Worm (Caenorhabditis elegans) whole organism, L1 larva: ENCODE measurements around the gene pup-2.

Experiments
- C04F5.9 ChIP-seq: sonication (generic microtip); optimal IDR thresholded peaks from 2 replicates; lab custom pipeline; 2016; ENCODE audit warnings: missing genetic modification characterization, missing compliant biosample characterization
- C16A3.4 ChIP-seq: fragments of 150-350 bp; optimal IDR thresholded peaks from 2 replicates; lab custom pipeline; 2014; ENCODE audit warnings: missing biosample characterization, missing genetic modification characterization
- C34B4.2 ChIP-seq: sonication (generic microtip); optimal IDR thresholded peaks from 2 replicates; lab custom pipeline; 2017; ENCODE audit warnings: mild to moderate bottlenecking, missing genetic modification characterization, missing compliant biosample characterization
- F16B12.6 ChIP-seq: fragments of 150-350 bp; optimal IDR thresholded peaks from 2 replicates; lab custom pipeline; 2014; ENCODE audit warnings: missing biosample characterization, missing genetic modification characterization
- Y116A8C.19 ChIP-seq: sonication (generic microtip); optimal IDR thresholded peaks from 2 replicates; lab custom pipeline; 2016; ENCODE audit warnings: missing compliant biosample characterization, missing genetic modification characterization, borderline replicate concordance
- alr-1 ChIP-seq: fragments of 200-800 bp; sonication (Bioruptor generic); optimal IDR thresholded peaks from 2 replicates; lab custom pipeline; 2018; ENCODE audit warnings: borderline replicate concordance, mild to moderate bottlenecking, missing genetic modification characterization, missing compliant biosample characterization
- blmp-1 ChIP-seq: fragments of 150-350 bp; optimal IDR thresholded peaks from 2 replicates; lab custom pipeline; 2014; ENCODE audit warnings: missing biosample characterization, missing genetic modification characterization
- dpl-1 ChIP-seq, 3 experiments: fragments of 150-350 bp in 2 of 3; sonication (generic microtip) in 1 of 3; optimal IDR thresholded peaks; 2 replicates each; lab custom pipeline; 2014 to 2017; ENCODE audit warnings: missing biosample characterization in 3 of 3, missing genetic modification characterization in 3 of 3, missing genetic modification reagents in 3 of 3
- dsc-1 ChIP-seq: sonication (generic microtip); optimal IDR thresholded peaks from 2 replicates; lab custom pipeline; 2016; ENCODE audit warnings: mild to moderate bottlenecking, missing genetic modification characterization, missing compliant biosample characterization
- efl-1 ChIP-seq, 4 experiments: fragments of 150-350 bp; optimal IDR thresholded peaks in 3 of 4; peaks in 1 of 4; 1 replicate in 1 of 4; 2 replicates in 3 of 4; lab custom pipeline; 2014; ENCODE audit warnings: missing biosample characterization in 2 of 4, missing genetic modification characterization in 2 of 4, missing genetic modification reagents in 2 of 4
- efl-3 ChIP-seq: fragments of 200-800 bp; sonication (Bioruptor generic); optimal IDR thresholded peaks from 2 replicates; lab custom pipeline; 2018; ENCODE audit warnings: mild to moderate bottlenecking, missing genetic modification characterization, missing compliant biosample characterization
- egl-27 ChIP-seq, 2 experiments: fragments of 150-350 bp in 1 of 2; sonication (generic microtip); optimal IDR thresholded peaks; 3 replicates each; lab custom pipeline; 2017 to 2018; ENCODE audit warnings: missing biosample characterization in 2 of 2, missing genetic modification characterization in 2 of 2, missing genetic modification reagents in 2 of 2
- elt-3 ChIP-seq, 6 experiments: fragments of 150-350 bp in 1 of 6; sonication (generic microtip); optimal IDR thresholded peaks; 2 replicates each; lab custom pipeline; 2017 to 2018; ENCODE audit warnings: missing biosample characterization in 6 of 6, missing genetic modification characterization in 6 of 6, inconsistent platforms in 1 of 6
- fos-1 ChIP-seq: fragments of 150-350 bp; optimal IDR thresholded peaks from 2 replicates; lab custom pipeline; 2014; ENCODE audit warnings: missing biosample characterization, missing genetic modification characterization
- grh-1 ChIP-seq: fragments of 200-800 bp; sonication (Bioruptor generic); IDR thresholded peaks from 2 replicates; pipeline ENCODE4 v1.3.6; 2022; ENCODE audit warnings: missing genetic modification reagents, missing genetic modification characterization, missing compliant biosample characterization
- irx-1 ChIP-seq: sonication (generic microtip); optimal IDR thresholded peaks from 2 replicates; lab custom pipeline; 2016; ENCODE audit warnings: missing genetic modification characterization, missing compliant biosample characterization
- jun-1 ChIP-seq: fragments of 150-350 bp; optimal IDR thresholded peaks from 2 replicates; lab custom pipeline; 2014; ENCODE audit warnings: missing biosample characterization, missing genetic modification reagents, missing genetic modification characterization
- lin-13 ChIP-seq: fragments of 150-350 bp; optimal IDR thresholded peaks from 2 replicates; lab custom pipeline; 2014; ENCODE audit warnings: missing biosample characterization, missing genetic modification reagents, missing genetic modification characterization
- lin-14 ChIP-seq: fragments of 200-800 bp; sonication (Bioruptor generic); optimal IDR thresholded peaks from 2 replicates; lab custom pipeline; 2018; ENCODE audit warnings: mild to moderate bottlenecking, missing genetic modification characterization, moderate library complexity, missing compliant biosample characterization
- lin-35 ChIP-seq, 2 experiments: fragments of 150-350 bp; optimal IDR thresholded peaks; 2 replicates each; lab custom pipeline; 2014; ENCODE audit warnings: missing biosample characterization in 2 of 2, missing genetic modification characterization in 2 of 2, missing genetic modification reagents in 2 of 2
- lsy-2 ChIP-seq, 2 experiments: fragments of 150-350 bp; optimal IDR thresholded peaks; 2 replicates each; lab custom pipeline; 2014; ENCODE audit warnings: missing biosample characterization in 2 of 2, missing genetic modification characterization in 2 of 2
- mep-1 ChIP-seq: fragments of 150-350 bp; optimal IDR thresholded peaks from 2 replicates; lab custom pipeline; 2014; ENCODE audit warnings: missing biosample characterization, missing genetic modification characterization
- nhr-19 ChIP-seq: fragments of 200-800 bp; sonication (Bioruptor generic); conservative IDR thresholded peaks from 2 replicates; pipeline ENCODE4 v1.3.6; 2022; ENCODE audit warnings: missing genetic modification characterization, missing compliant biosample characterization
- nhr-47 ChIP-seq: sonication (generic microtip); optimal IDR thresholded peaks from 2 replicates; lab custom pipeline; 2016; ENCODE audit warnings: mild to moderate bottlenecking, missing genetic modification characterization, moderate library complexity, missing compliant biosample characterization
- nhr-85 ChIP-seq: sonication (generic microtip); peaks from one replicate; lab custom pipeline; 2016; ENCODE audit warnings: missing genetic modification characterization, inconsistent platforms, missing compliant biosample characterization
- nhr-90 ChIP-seq: sonication (generic microtip); optimal IDR thresholded peaks from 2 replicates; lab custom pipeline; 2016; ENCODE audit warnings: mild to moderate bottlenecking, missing genetic modification characterization, missing compliant biosample characterization; ENCODE audit not compliant: poor library complexity
- pax-3 ChIP-seq: fragments of 200-800 bp; sonication (Bioruptor generic); optimal IDR thresholded peaks from 2 replicates; lab custom pipeline; 2018; ENCODE audit warnings: mild to moderate bottlenecking, missing genetic modification characterization, moderate library complexity, missing compliant biosample characterization
- skn-1 ChIP-seq: fragments of 150-350 bp; optimal IDR thresholded peaks from 2 replicates; lab custom pipeline; 2014; ENCODE audit warnings: missing biosample characterization, missing genetic modification characterization
- snu-23 ChIP-seq: sonication (generic microtip); optimal IDR thresholded peaks from 2 replicates; lab custom pipeline; 2016; ENCODE audit warnings: missing genetic modification characterization, missing compliant biosample characterization
- sup-37 ChIP-seq: fragments of 200-800 bp; sonication (Bioruptor generic); optimal IDR thresholded peaks from 2 replicates; lab custom pipeline; 2018; ENCODE audit warnings: mild to moderate bottlenecking, missing genetic modification characterization, missing compliant biosample characterization
- tbx-2 ChIP-seq: sonication (generic microtip); optimal IDR thresholded peaks from 2 replicates; lab custom pipeline; 2016; ENCODE audit warnings: missing genetic modification characterization, missing compliant biosample characterization
- unc-30 ChIP-seq: sonication (generic microtip); optimal IDR thresholded peaks from 2 replicates; lab custom pipeline; 2017; ENCODE audit warnings: missing biosample characterization, missing genetic modification characterization
- unc-62 ChIP-seq: fragments of 150-350 bp; optimal IDR thresholded peaks from 2 replicates; lab custom pipeline; 2014; ENCODE audit warnings: missing biosample characterization, missing genetic modification reagents, missing genetic modification characterization
- zag-1 ChIP-seq: fragments of 150-350 bp; optimal IDR thresholded peaks from 2 replicates; lab custom pipeline; 2014; ENCODE audit warnings: missing biosample characterization, missing genetic modification characterization
- zip-4 ChIP-seq: fragments of 200-800 bp; sonication (Bioruptor generic); optimal IDR thresholded peaks from 2 replicates; lab custom pipeline; 2018; ENCODE audit warnings: mild to moderate bottlenecking, missing genetic modification characterization, moderate library complexity, missing compliant biosample characterization

Gene pup-2

DNA sequence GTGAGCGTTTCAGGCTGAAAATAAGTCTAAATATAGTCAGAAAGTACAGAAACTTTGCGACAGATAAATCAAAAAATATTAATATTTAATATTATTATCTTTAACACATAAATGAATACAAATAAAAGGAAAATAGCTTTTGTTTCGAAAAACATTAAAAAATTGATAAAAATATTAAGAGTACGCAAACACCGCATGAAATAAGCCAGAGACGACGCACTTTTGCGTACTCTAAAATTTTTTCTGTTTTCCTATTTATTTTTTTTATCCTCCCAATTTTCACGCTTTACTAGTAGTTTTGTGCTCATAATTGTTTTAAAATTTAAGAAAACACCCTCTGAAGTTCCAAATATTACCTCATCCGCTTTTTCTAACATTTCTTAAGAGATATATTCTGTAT, 32.6 kb upstream of the pup-2 start, which contains the start of the genes rbm-42 and grwd-1:
rbm-42 (minus strand) TSS at position 93 of the 400 bp plus-strand sequence.
grwd-1 (plus strand) TSS at position 328 of the 400 bp plus-strand sequence.
- TF ChIP-seq dsc-1 (tag; lab: Kevin White, UChicago) (no peak), dpl-1 (GFP tag; optimal IDR thresholded peaks at IDR 0.05; lab: Kevin White, UChicago) (peak in 2 of 3 experiments; percentile 49 to 57), efl-3 (no peak), lsy-2 (tag; optimal IDR thresholded peaks at IDR 0.05; lab: Kevin White, UChicago) (peak; percentile 27 to 66), C16A3.4 (tag; lab: Kevin White, UChicago) (peak; percentile 8), elt-3 (tag; optimal IDR thresholded peaks at IDR 0.05; lab: Kevin White, UChicago) (no peak), nhr-85 (tag; lab: Kevin White, UChicago) (no peak), tbx-2 (tag; lab: Kevin White, UChicago) (peak; percentile 42), efl-1 (optimal IDR thresholded peaks at IDR 0.05; lab: Kevin White, UChicago) (peak; percentile 32 to 43), efl-1 (GFP tag; optimal IDR thresholded peaks at IDR 0.05 in 1 of 2; lab: Kevin White, UChicago) (peak; percentile 58 to 76), lin-35 (GFP tag; optimal IDR thresholded peaks at IDR 0.05; lab: Kevin White, UChicago) (peak; percentile 21 to 57), mep-1 (tag; lab: Kevin White, UChicago) (peak; percentile 62), F16B12.6 (tag; lab: Kevin White, UChicago) (peak; percentile 83), jun-1 (tag; lab: Kevin White, UChicago) (no peak), nhr-19 (GFP tag; lab: Robert Waterston, UW) (no peak), skn-1 (tag; lab: Kevin White, UChicago) (peak; percentile 20), C34B4.2 (tag; lab: Kevin White, UChicago) (no peak), snu-23 (GFP tag; lab: Kevin White, UChicago) (peak; percentile 30), blmp-1 (tag; lab: Kevin White, UChicago) (peak; percentile 15)

DNA sequence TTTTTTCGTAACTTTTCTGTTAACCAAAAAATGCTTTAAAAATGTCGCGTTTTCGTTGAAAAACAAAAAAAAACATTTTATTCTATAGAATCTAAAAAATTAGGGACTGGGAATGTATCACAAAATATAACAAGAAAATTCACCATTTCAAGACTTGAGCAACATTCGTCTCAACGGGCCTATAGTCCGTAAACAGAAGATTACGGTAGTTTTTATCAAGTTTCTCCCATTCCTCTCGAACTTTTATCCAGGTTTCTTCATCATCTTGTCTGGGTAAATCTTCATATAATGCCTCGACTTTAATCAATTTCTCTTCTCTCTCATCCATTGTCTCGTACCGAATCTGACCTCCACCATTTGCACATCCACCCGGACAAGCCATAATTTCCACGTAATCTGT, 30.3 kb upstream of the pup-2 start:
- TF ChIP-seq C04F5.9 (tag; lab: Kevin White, UChicago) (no peak), jun-1 (tag; lab: Kevin White, UChicago) (no peak), nhr-90 (tag; lab: Kevin White, UChicago) (no peak), dpl-1 (GFP tag; optimal IDR thresholded peaks at IDR 0.05; lab: Kevin White, UChicago) (no peak), grh-1 (no peak), egl-27 (tag; optimal IDR thresholded peaks at IDR 0.05; lab: Kevin White, UChicago) (no peak), lsy-2 (tag; optimal IDR thresholded peaks at IDR 0.05; lab: Kevin White, UChicago) (no peak), irx-1 (no peak), C16A3.4 (tag; lab: Kevin White, UChicago) (no peak), Y116A8C.19 (no peak)

- TF ChIP-seq grh-1 (no peak), nhr-47 (tag; lab: Kevin White, UChicago) (no peak), dpl-1 (GFP tag; optimal IDR thresholded peaks at IDR 0.05; lab: Kevin White, UChicago) (no peak)
- TF ChIP-seq, all 84 proteins: peak for 0
These were observed 27.0 kb upstream of the pup-2 start, which contains the start of gene oxy-4 for ce11 chrIII:5158674-5159073. Gene oxy-4, minus strand, starts transcription at chrIII:5158774.

ce11 chrIII:5159505-5159904, 26.2 kb upstream of the pup-2 start, which contains the start of gene T10F2.5:
Gene T10F2.5, minus strand, starts transcription at chrIII:5159605.
- TF ChIP-seq unc-30 (tag; lab: Kevin White, UChicago) = no peak
- TF ChIP-seq lin-13 (GFP tag; lab: Kevin White, UChicago) = no peak
- no peak for TF ChIP-seq sup-37 (GFP tag; lab: Kevin White, UChicago)
- no peak for TF ChIP-seq lin-14 (GFP tag; lab: Kevin White, UChicago)
- TF ChIP-seq unc-62 (GFP tag; lab: Kevin White, UChicago) = no peak
- no peak for TF ChIP-seq nhr-19 (GFP tag; lab: Robert Waterston, UW)
- TF ChIP-seq zip-4 (GFP tag; lab: Kevin White, UChicago) = no peak
- TF ChIP-seq zag-1 (tag; lab: Kevin White, UChicago) = no peak
- no peak for TF ChIP-seq pax-3 (tag; lab: Kevin White, UChicago)
- TF ChIP-seq elt-3 (tag; optimal IDR thresholded peaks at IDR 0.05; lab: Kevin White, UChicago) = no peak
- TF ChIP-seq fos-1 (tag; lab: Kevin White, UChicago) = no peak
- TF ChIP-seq alr-1 (tag; lab: Kevin White, UChicago) = no peak
